Fruit fly (Drosophila melanogaster) whole organism, embryonic: ENCODE results near the gene CG31445.

Experiments
- ATbp ChIP-seq: fragments of 200-800 bp; sonication (Bioruptor generic); optimal IDR thresholded peaks from 2 replicates; lab custom pipeline; 2017; ENCODE audit warnings: missing biosample characterization, mild to moderate bottlenecking, missing genetic modification characterization, missing genetic modification reagents
- Atf-2 ChIP-seq: fragments of 200-800 bp; sonication (Bioruptor generic); optimal IDR thresholded peaks from 2 replicates; lab custom pipeline; 2016; ENCODE audit warnings: missing biosample characterization, missing genetic modification characterization
- B-H1 ChIP-seq: fragments of 200-800 bp; sonication (Bioruptor generic); IDR thresholded peaks from 3 replicates; pipeline ENCODE4 v1.3.6; 2022; ENCODE audit warnings: missing biosample characterization, missing genetic modification characterization
- B-H2 ChIP-seq: fragments of 200-800 bp; sonication (Bioruptor generic); optimal IDR thresholded peaks from 2 replicates; lab custom pipeline; 2018; ENCODE audit warnings: missing biosample characterization, mild to moderate bottlenecking, missing genetic modification characterization
- BtbVII ChIP-seq: fragments of 200-800 bp; sonication (Bioruptor generic); optimal IDR thresholded peaks from 3 replicates; lab custom pipeline; 2017; ENCODE audit warnings: missing biosample characterization, mild to moderate bottlenecking, missing genetic modification characterization
- Bteb2 ChIP-seq: fragments of 200-800 bp; sonication (Bioruptor generic); optimal IDR thresholded peaks from 2 replicates; lab custom pipeline; 2016; ENCODE audit warnings: missing biosample characterization, missing genetic modification characterization
- CG1024 ChIP-seq: fragments of 200-800 bp; sonication (Bioruptor generic); IDR thresholded peaks from 2 replicates; pipeline ENCODE4 v1.3.6; 2022; ENCODE audit warnings: missing biosample characterization, missing genetic modification characterization
- CG10321 ChIP-seq: fragments of 200-800 bp; sonication (Bioruptor generic); IDR thresholded peaks from 2 replicates; pipeline ENCODE4 v1.3.6; 2022; ENCODE audit warnings: missing biosample characterization, missing genetic modification characterization
- CG10543 ChIP-seq: fragments of 200-800 bp; sonication (Bioruptor generic); optimal IDR thresholded peaks from 3 replicates; lab custom pipeline; 2017; ENCODE audit warnings: missing biosample characterization, mild to moderate bottlenecking, missing genetic modification characterization, moderate library complexity
- CG10654 ChIP-seq: fragments of 200-800 bp; sonication (Bioruptor generic); optimal IDR thresholded peaks from 2 replicates; lab custom pipeline; 2016; ENCODE audit warnings: missing biosample characterization, missing genetic modification characterization
- CG10959 ChIP-seq: fragments of 200-800 bp; sonication (Bioruptor generic); IDR thresholded peaks from 2 replicates; pipeline ENCODE4 v1.3.6; 2022; ENCODE audit warnings: missing biosample characterization, missing genetic modification characterization
- CG11456 ChIP-seq: fragments of 200-800 bp; sonication (Bioruptor generic); IDR thresholded peaks from 3 replicates; pipeline ENCODE4 v1.3.6; 2022; ENCODE audit warnings: missing biosample characterization, missing genetic modification characterization
- CG12299 ChIP-seq: fragments of 200-800 bp; sonication (Bioruptor generic); optimal IDR thresholded peaks from 2 replicates; lab custom pipeline; 2018; ENCODE audit warnings: missing biosample characterization, mild to moderate bottlenecking, missing genetic modification characterization
- CG13624 ChIP-seq: fragments of 200-800 bp; sonication (Bioruptor generic); optimal IDR thresholded peaks from 2 replicates; lab custom pipeline; 2016; ENCODE audit warnings: missing biosample characterization, missing genetic modification characterization
- CG18011 ChIP-seq: fragments of 200-800 bp; sonication (Bioruptor generic); optimal IDR thresholded peaks from 2 replicates; lab custom pipeline; 2017; ENCODE audit warnings: missing biosample characterization, missing genetic modification characterization, mild to moderate bottlenecking, moderate library complexity, missing genotype
- CG31388 ChIP-seq: fragments of 200-800 bp; sonication (Bioruptor generic); optimal IDR thresholded peaks from 2 replicates; lab custom pipeline; 2016; ENCODE audit warnings: missing biosample characterization, missing genetic modification characterization
- CG3163 ChIP-seq: fragments of 200-800 bp; sonication (Bioruptor generic); optimal IDR thresholded peaks from 3 replicates; lab custom pipeline; 2016; ENCODE audit warnings: missing biosample characterization, missing genetic modification characterization
- CG3407 ChIP-seq: fragments of 200-800 bp; sonication (Bioruptor generic); optimal IDR thresholded peaks from 2 replicates; lab custom pipeline; 2018; ENCODE audit warnings: missing biosample characterization, mild to moderate bottlenecking, missing genetic modification characterization
- CG34224 ChIP-seq: fragments of 200-800 bp; sonication (Bioruptor generic); IDR thresholded peaks from 3 replicates; pipeline ENCODE4 v1.3.6; 2022; ENCODE audit warnings: missing biosample characterization, missing genetic modification characterization; ENCODE audit not compliant: partially characterized antibody
- CG4282 ChIP-seq: fragments of 200-800 bp; sonication (Bioruptor generic); optimal IDR thresholded peaks from 2 replicates; lab custom pipeline; 2016; ENCODE audit warnings: missing biosample characterization, missing genetic modification characterization
- CG5180 ChIP-seq: fragments of 200-800 bp; sonication (Bioruptor generic); optimal IDR thresholded peaks from 3 replicates; lab custom pipeline; 2017; ENCODE audit warnings: missing biosample characterization, missing genetic modification characterization, mild to moderate bottlenecking, moderate library complexity, missing genetic modification reagents
- CG7963 ChIP-seq: fragments of 200-800 bp; sonication (Bioruptor generic); IDR thresholded peaks from 3 replicates; pipeline ENCODE4 v1.3.6; 2022; ENCODE audit warnings: missing biosample characterization, missing genetic modification characterization; ENCODE audit not compliant: partially characterized antibody
- CG8944 ChIP-seq: fragments of 200-800 bp; sonication (Bioruptor generic); optimal IDR thresholded peaks from 3 replicates; lab custom pipeline; 2016; ENCODE audit warnings: missing biosample characterization, missing genetic modification characterization
- CG9932 ChIP-seq: fragments of 200-800 bp; sonication (Bioruptor generic); IDR thresholded peaks from 2 replicates; pipeline ENCODE4 v1.3.6; 2022; ENCODE audit warnings: missing biosample characterization, missing genetic modification characterization
- CkIIα-i1 ChIP-seq: fragments of 200-800 bp; sonication (Bioruptor generic); IDR thresholded peaks from 2 replicates; pipeline ENCODE4 v1.3.6; 2022; ENCODE audit warnings: missing biosample characterization, missing genetic modification characterization
- E2f1 ChIP-seq: fragments of 200-800 bp; sonication (Bioruptor generic); IDR thresholded peaks from 2 replicates; pipeline ENCODE4 v1.3.6; 2022; ENCODE audit warnings: missing biosample characterization, missing genetic modification characterization
- E2f2 ChIP-seq: fragments of 200-800 bp; sonication (Bioruptor generic); IDR thresholded peaks from 2 replicates; pipeline ENCODE4 v1.3.6; 2022; ENCODE audit warnings: missing biosample characterization, missing genetic modification characterization
- Fer1 ChIP-seq: fragments of 200-800 bp; sonication (Bioruptor generic); optimal IDR thresholded peaks from 2 replicates; lab custom pipeline; 2017; ENCODE audit warnings: missing biosample characterization, mild to moderate bottlenecking, missing genetic modification characterization
- Gsc ChIP-seq: fragments of 200-800 bp; sonication (Bioruptor generic); IDR thresholded peaks from 2 replicates; pipeline ENCODE4 v1.3.6; 2022; ENCODE audit warnings: missing biosample characterization, missing genetic modification characterization
- Hey ChIP-seq: fragments of 200-800 bp; sonication (Bioruptor generic); optimal IDR thresholded peaks from 3 replicates; lab custom pipeline; 2018; ENCODE audit warnings: missing biosample characterization, mild to moderate bottlenecking, missing genetic modification characterization
- Hr39 ChIP-seq: fragments of >200 bp; optimal IDR thresholded peaks from 2 replicates; lab custom pipeline; 2017
- Lpt ChIP-seq: fragments of >200 bp; optimal IDR thresholded peaks from 2 replicates; lab custom pipeline; 2018; ENCODE audit warnings: missing biosample characterization, missing genetic modification characterization
- NfI ChIP-seq: fragments of 200-800 bp; sonication (Bioruptor generic); optimal IDR thresholded peaks from 3 replicates; lab custom pipeline; 2018; ENCODE audit warnings: missing biosample characterization, mild to moderate bottlenecking, missing genetic modification characterization, moderate library complexity
- Pdp1 ChIP-seq, 2 experiments: fragments of 200-800 bp; sonication (Bioruptor generic); optimal IDR thresholded peaks; 3 replicates each; lab custom pipeline; 2016; ENCODE audit warnings: missing biosample characterization in 2 of 2, missing genetic modification characterization in 2 of 2, mild to moderate bottlenecking in 1 of 2, moderate library complexity in 1 of 2
- Ravus ChIP-seq: fragments of 200-800 bp; sonication (Bioruptor generic); IDR thresholded peaks from 2 replicates; pipeline ENCODE4 v1.3.6; 2022; ENCODE audit warnings: missing biosample characterization, missing genetic modification characterization
- Sox100B ChIP-seq: fragments of 200-800 bp; sonication (Bioruptor generic); optimal IDR thresholded peaks from 3 replicates; lab custom pipeline; 2018; ENCODE audit warnings: missing biosample characterization, mild to moderate bottlenecking, missing genetic modification characterization
- cad ChIP-seq: fragments of >200 bp; optimal IDR thresholded peaks from 2 replicates; lab custom pipeline; 2017; ENCODE audit warnings: missing biosample characterization, missing genetic modification characterization
- ci ChIP-seq: fragments of 200-800 bp; sonication (Bioruptor generic); IDR thresholded peaks from 3 replicates; pipeline ENCODE4 v1.3.6; 2022; ENCODE audit warnings: missing biosample characterization, missing genetic modification characterization
- dmrt99B ChIP-seq: fragments of 200-800 bp; sonication (Bioruptor generic); optimal IDR thresholded peaks from 2 replicates; lab custom pipeline; 2018; ENCODE audit warnings: missing biosample characterization, mild to moderate bottlenecking, missing genetic modification characterization, moderate library complexity
- ewg ChIP-seq: fragments of 200-800 bp; sonication (Bioruptor generic); optimal IDR thresholded peaks from 3 replicates; lab custom pipeline; 2017; ENCODE audit warnings: mild to moderate bottlenecking, missing biosample characterization, missing genetic modification reagents, missing genetic modification characterization
- fd96Cb ChIP-seq: fragments of 200-800 bp; sonication (Bioruptor generic); optimal IDR thresholded peaks from 2 replicates; lab custom pipeline; 2018; ENCODE audit warnings: missing biosample characterization, mild to moderate bottlenecking, missing genetic modification characterization, moderate library complexity
- fu2 ChIP-seq: fragments of 200-800 bp; sonication (Bioruptor generic); optimal IDR thresholded peaks from 2 replicates; lab custom pipeline; 2016; ENCODE audit warnings: missing biosample characterization, missing genetic modification characterization
- gce ChIP-seq: fragments of 200-800 bp; sonication (Bioruptor generic); IDR thresholded peaks from 3 replicates; pipeline ENCODE4 v1.3.6; 2022; ENCODE audit warnings: missing biosample characterization, missing genetic modification characterization
- gsb-n ChIP-seq: fragments of 200-800 bp; sonication (Bioruptor generic); optimal IDR thresholded peaks from 3 replicates; lab custom pipeline; 2018; ENCODE audit warnings: missing biosample characterization, mild to moderate bottlenecking, missing genetic modification characterization
- jing ChIP-seq: fragments of 200-800 bp; sonication (Bioruptor generic); optimal IDR thresholded peaks from 2 replicates; lab custom pipeline; 2018; ENCODE audit warnings: missing biosample characterization, mild to moderate bottlenecking, missing genetic modification characterization
- p53 ChIP-seq: fragments of 200-800 bp; sonication (Bioruptor generic); optimal IDR thresholded peaks from 2 replicates; lab custom pipeline; 2016; ENCODE audit warnings: missing biosample characterization, missing genetic modification characterization
- pb ChIP-seq: fragments of 200-800 bp; sonication (Bioruptor generic); optimal IDR thresholded peaks from 3 replicates; lab custom pipeline; 2016; ENCODE audit warnings: missing biosample characterization, missing genetic modification characterization
- scrt ChIP-seq: fragments of 200-800 bp; sonication (Bioruptor generic); optimal IDR thresholded peaks from 2 replicates; lab custom pipeline; 2018; ENCODE audit warnings: missing biosample characterization, mild to moderate bottlenecking, missing genetic modification characterization, moderate library complexity
- sim ChIP-seq: fragments of 200-800 bp; sonication (Bioruptor generic); IDR thresholded peaks from 2 replicates; pipeline ENCODE4 v1.3.6; 2022; ENCODE audit warnings: missing biosample characterization, missing genetic modification characterization
- tup ChIP-seq: fragments of 200-800 bp; sonication (Bioruptor generic); optimal IDR thresholded peaks from 2 replicates; lab custom pipeline; 2016; ENCODE audit warnings: missing biosample characterization, mild to moderate bottlenecking, missing genetic modification characterization, moderate library complexity
- tx ChIP-seq: fragments of 200-800 bp; sonication (Bioruptor generic); optimal IDR thresholded peaks from 2 replicates; lab custom pipeline; 2016; ENCODE audit warnings: missing biosample characterization, missing genetic modification characterization
- wor ChIP-seq: fragments of 200-800 bp; sonication (Bioruptor generic); IDR thresholded peaks from 2 replicates; pipeline ENCODE4 v1.3.6; 2022; ENCODE audit warnings: missing biosample characterization, missing genetic modification characterization

Gene CG31445

dm6 chr3R:29219948-29220347 lies 24.7 kb downstream of the CG31445 start, which contains the start of gene eEF1gamma (continued):
- no peak for TF ChIP-seq Lpt (GFP tag; lab: Kevin White, UChicago)
- peak; percentile 97 for TF ChIP-seq gce
- TF ChIP-seq tup (GFP tag; lab: Kevin White, UChicago): peak; percentile 85
- peak; percentile 90 for TF ChIP-seq gsb-n (tag; lab: Kevin White, UChicago)
- peak; percentile 85 for TF ChIP-seq tx (GFP tag; lab: Kevin White, UChicago)
- TF ChIP-seq CkIIα-i1: peak; percentile 73; the same call in 1 of the 2 replicates
- TF ChIP-seq p53 (GFP tag; lab: Kevin White, UChicago): peak; percentile 93
- TF ChIP-seq ewg: peak; percentile 91
- peak; percentile 95 for TF ChIP-seq CG10654 (GFP tag; lab: Kevin White, UChicago)
- TF ChIP-seq B-H1 (GFP tag; lab: Robert Waterston, UW): peak; percentile 81
- peak; percentile 79 for TF ChIP-seq jing (GFP tag; lab: Kevin White, UChicago)
- TF ChIP-seq CG3407 (GFP tag; lab: Kevin White, UChicago): peak; percentile 94
- TF ChIP-seq pb (GFP tag; lab: Kevin White, UChicago): peak; percentile 96
- TF ChIP-seq CG10321: peak; percentile 77; the same call in 1 of the 2 replicates
- TF ChIP-seq CG9932 (GFP tag; lab: Robert Waterston, UW): peak; percentile 90
- peak; percentile 91 for TF ChIP-seq CG7963 (GFP tag; lab: Robert Waterston, UW)
- peak; percentile 85 to 92 for TF ChIP-seq Pdp1 (GFP tag; optimal IDR thresholded peaks at IDR 0.05; lab: Kevin White, UChicago)
- TF ChIP-seq CG11456 (GFP tag; lab: Robert Waterston, UW): peak; percentile 98
- peak; percentile 97 for TF ChIP-seq BtbVII (GFP tag; lab: Kevin White, UChicago)
- peak; percentile 95 for TF ChIP-seq Hey (tag; lab: Kevin White, UChicago)
- peak; percentile 98 for TF ChIP-seq NfI (GFP tag; lab: Kevin White, UChicago)
- no peak for TF ChIP-seq Hr39 (lab: Kevin White, UChicago)
- TF ChIP-seq cad (GFP tag; lab: Kevin White, UChicago): no peak
- peak; percentile 92 for TF ChIP-seq CG10959
- TF ChIP-seq Sox100B: peak; percentile 96
- peak; percentile 91 for TF ChIP-seq CG34224 (GFP tag; lab: Robert Waterston, UW)
- peak; percentile 89 for TF ChIP-seq dmrt99B (tag; lab: Kevin White, UChicago)
- TF ChIP-seq sim (GFP tag; lab: Robert Waterston, UW): peak; percentile 90
- TF ChIP-seq scrt (GFP tag; lab: Kevin White, UChicago): peak; percentile 93
- TF ChIP-seq B-H2 (GFP tag; lab: Kevin White, UChicago): peak; percentile 96
- peak; percentile 96 for TF ChIP-seq ATbp (GFP tag; lab: Kevin White, UChicago)
- TF ChIP-seq Gsc (GFP tag; lab: Robert Waterston, UW): no peak
- peak; percentile 93 for TF ChIP-seq CG1024 (GFP tag; lab: Robert Waterston, UW)
- peak; percentile 97 for TF ChIP-seq CG13624 (GFP tag; lab: Kevin White, UChicago)
- peak; percentile 79 for TF ChIP-seq fd96Cb (tag; lab: Kevin White, UChicago)
- TF ChIP-seq wor (GFP tag; lab: Robert Waterston, UW): peak; percentile 57
- TF ChIP-seq CG18011: peak; percentile 88
- peak; percentile 97 for TF ChIP-seq Fer1 (GFP tag; lab: Kevin White, UChicago)
- TF ChIP-seq ci: peak; percentile 99
- TF ChIP-seq CG5180 (GFP tag; lab: Kevin White, UChicago): peak; percentile 86
- TF ChIP-seq CG31388 (GFP tag; lab: Kevin White, UChicago): peak; percentile 60
- TF ChIP-seq CG8944: peak; percentile 87
- TF ChIP-seq fu2 (GFP tag; lab: Kevin White, UChicago): peak; percentile 90
- peak; percentile 93 for TF ChIP-seq Bteb2
- peak; percentile 98 for TF ChIP-seq CG10543 (GFP tag; lab: Kevin White, UChicago)
- TF ChIP-seq Ravus (GFP tag; lab: Robert Waterston, UW): peak; percentile 64
- peak; percentile 82 for TF ChIP-seq E2f2
- TF ChIP-seq Atf-2 (GFP tag; lab: Kevin White, UChicago): peak; percentile 92
- TF ChIP-seq CG12299: peak; percentile 85
- peak; percentile 82 for TF ChIP-seq CG4282 (GFP tag; lab: Kevin White, UChicago)
- TF ChIP-seq CG3163 (GFP tag; lab: Kevin White, UChicago): peak; percentile 85
- peak; percentile 94 for TF ChIP-seq E2f1 (GFP tag; lab: Robert Waterston, UW)
